Fruit fly (Drosophila melanogaster): Measurements from ENCODE around the gene pll.

Gene pll

DNA sequence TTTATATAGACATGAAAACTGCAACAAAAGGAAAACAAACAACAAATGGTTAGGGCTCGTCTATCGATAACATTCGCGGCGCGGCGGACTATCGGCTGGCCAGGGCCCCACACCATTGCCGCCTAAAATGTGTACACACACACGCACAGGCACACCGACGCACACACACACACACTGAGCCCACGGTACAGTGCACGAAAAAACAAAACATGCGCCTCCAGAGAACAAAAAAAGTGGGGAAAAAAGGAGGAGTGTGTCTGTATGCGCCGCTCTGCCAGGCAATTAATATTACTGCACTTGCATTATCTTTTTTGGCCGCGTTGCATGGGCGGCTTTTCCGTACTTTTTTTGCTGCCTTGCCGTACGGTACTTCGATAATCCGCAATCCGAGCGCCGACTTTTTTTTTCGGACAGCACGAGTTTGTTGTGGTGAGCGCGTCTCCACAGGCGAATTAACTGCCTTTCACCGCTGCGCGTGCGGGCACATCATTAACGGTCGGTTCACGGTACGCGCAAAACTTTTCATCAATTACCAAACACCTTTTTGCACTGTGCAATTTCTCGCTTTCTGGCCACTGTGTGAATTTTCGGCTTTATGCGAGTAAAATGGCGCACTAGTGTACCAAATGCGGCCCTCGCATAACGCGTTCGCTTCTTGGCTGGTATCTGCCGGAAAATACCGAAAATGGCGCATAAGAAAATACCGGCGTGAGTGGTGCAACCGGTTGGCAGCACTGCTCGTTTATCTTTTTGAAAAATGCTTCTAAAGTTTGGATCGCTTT lies 10.6 kb upstream of the pll start, which contains the start of gene woc (continued):
- peak; percentile 91 for TF ChIP-seq CG16779 (tag; optimal IDR thresholded peaks at IDR 0.05)
- TF ChIP-seq esn (GFP tag; optimal IDR thresholded peaks at IDR 0.05), result peak; percentile 84
- TF ChIP-seq CG10669 (GFP tag; optimal IDR thresholded peaks at IDR 0.05), result peak; percentile 69
- peak; percentile 93 for TF ChIP-seq Eip78C (GFP tag)
- TF ChIP-seq Blimp-1 (GFP tag; optimal IDR thresholded peaks at IDR 0.05), result no peak
- TF ChIP-seq Met (GFP tag; optimal IDR thresholded peaks at IDR 0.05), result no peak
- peak; percentile 81 for TF ChIP-seq Hr39 (GFP tag; optimal IDR thresholded peaks at IDR 0.05)
- TF ChIP-seq svp (GFP tag), result no peak
- peak; percentile 68 for TF ChIP-seq dsx (GFP tag; optimal IDR thresholded peaks at IDR 0.05; ENCODE audit: poor library complexity, severe bottlenecking)
- peak; percentile 94 for TF ChIP-seq fkh (GFP tag; optimal IDR thresholded peaks at IDR 0.05)
- peak; percentile 87 for TF ChIP-seq net (GFP tag; optimal IDR thresholded peaks at IDR 0.05)
- peak; percentile 77 for TF ChIP-seq CG7368 (GFP tag; optimal IDR thresholded peaks at IDR 0.05)
- peak; percentile 60 for TF ChIP-seq Ets96B (tag; optimal IDR thresholded peaks at IDR 0.05)
- peak; percentile 50 for TF ChIP-seq CG6854 (GFP tag; optimal IDR thresholded peaks at IDR 0.05)
- TF ChIP-seq CG15336 (GFP tag; IDR thresholded peaks at IDR 0.05), result peak; percentile 79
- peak; percentile 89 for TF ChIP-seq CG6163 (GFP tag; IDR thresholded peaks at IDR 0.05)
- TF ChIP-seq CG9139 (GFP tag; optimal IDR thresholded peaks at IDR 0.05), result no peak
- peak; percentile 86 for TF ChIP-seq CG3919 (GFP tag; optimal IDR thresholded peaks at IDR 0.05)
- peak; percentile 55 for TF ChIP-seq OdsH (GFP tag; optimal IDR thresholded peaks at IDR 0.05)
- peak; percentile 69 for TF ChIP-seq Eip75B (GFP tag; optimal IDR thresholded peaks at IDR 0.05)
- peak; percentile 38 for TF ChIP-seq Hr4 (GFP tag; optimal IDR thresholded peaks at IDR 0.05)
- TF ChIP-seq achi (GFP tag; optimal IDR thresholded peaks at IDR 0.05), result peak; percentile 56
- TF ChIP-seq salr (GFP tag; optimal IDR thresholded peaks at IDR 0.05), result peak in 1 of 2 experiments; percentile 56
- peak; percentile 77 for TF ChIP-seq CG8319 (GFP tag; optimal IDR thresholded peaks at IDR 0.05)
- peak; percentile 76 for TF ChIP-seq cyc (GFP tag; optimal IDR thresholded peaks at IDR 0.05)
- no peak for TF ChIP-seq CG4318 (GFP tag; optimal IDR thresholded peaks at IDR 0.05)
- peak; percentile 79 for TF ChIP-seq Sox15 (GFP tag; optimal IDR thresholded peaks at IDR 0.05)
- peak; percentile 64 for TF ChIP-seq CG11762 (GFP tag; optimal IDR thresholded peaks at IDR 0.05; ENCODE audit: insufficient read depth)
- TF ChIP-seq CG11294 (GFP tag; IDR thresholded peaks at IDR 0.05), result peak; percentile 73

DNA sequence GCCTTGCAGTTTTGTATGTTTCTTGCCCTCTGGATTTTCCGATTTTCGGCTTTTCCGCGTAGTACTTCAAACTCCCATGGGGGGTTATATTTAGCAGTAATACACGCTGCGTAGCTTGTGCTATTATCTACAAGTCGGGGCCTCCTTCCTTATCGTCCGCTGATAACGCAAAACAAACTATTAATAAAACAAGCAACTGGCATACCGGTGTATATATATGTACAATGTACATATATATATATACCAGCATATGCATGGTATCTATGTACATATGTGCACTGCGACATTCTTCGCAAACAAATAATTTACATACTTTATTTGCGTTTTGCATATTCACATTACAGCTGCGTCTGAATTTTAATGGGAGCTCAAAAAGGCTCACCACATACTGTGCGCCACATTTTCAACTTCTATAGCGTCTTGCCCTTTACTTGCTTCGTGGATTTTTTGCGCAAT lies 967 bp upstream of the pll start:
- TF ChIP-seq fkh (GFP tag; optimal IDR thresholded peaks at IDR 0.05), result peak; percentile 47
- TF ChIP-seq CG15336 (GFP tag; IDR thresholded peaks at IDR 0.05), result no peak
- peak; percentile 42 for TF ChIP-seq Eip78C (GFP tag)

DNA sequence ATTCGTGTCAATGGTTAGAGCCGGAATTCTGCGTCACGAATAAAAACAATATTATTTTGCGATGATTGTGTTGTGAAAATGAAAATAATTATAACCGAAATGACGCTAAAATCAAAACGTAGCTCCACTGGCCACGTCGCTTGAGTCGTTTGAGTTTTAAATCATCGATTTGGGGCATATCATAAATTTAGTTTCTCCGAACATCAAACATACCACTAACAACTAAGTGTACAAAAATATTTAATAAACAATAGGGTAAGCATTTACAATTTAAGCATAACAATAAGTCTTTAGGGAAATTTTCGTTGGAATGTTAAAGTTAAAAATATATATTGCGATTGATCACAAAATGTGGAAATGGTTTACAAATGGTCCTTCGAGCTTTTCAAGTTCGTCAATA lies 2.1 kb downstream of the pll start, which contains the start of the genes TTLL6B and TfIIA-L:
Gene TTLL6B, minus strand, starts transcription at position 101 of the 400 bp plus-strand sequence.
Gene TfIIA-L, plus strand, starts transcription at position 206 of the 400 bp plus-strand sequence.
- TF ChIP-seq CG15336 (GFP tag; IDR thresholded peaks at IDR 0.05), result no peak
- TF ChIP-seq Eip78C (GFP tag), result no peak
- no peak for TF ChIP-seq CG6792 (GFP tag; optimal IDR thresholded peaks at IDR 0.05)
- no peak for TF ChIP-seq OdsH (GFP tag; optimal IDR thresholded peaks at IDR 0.05)

DNA sequence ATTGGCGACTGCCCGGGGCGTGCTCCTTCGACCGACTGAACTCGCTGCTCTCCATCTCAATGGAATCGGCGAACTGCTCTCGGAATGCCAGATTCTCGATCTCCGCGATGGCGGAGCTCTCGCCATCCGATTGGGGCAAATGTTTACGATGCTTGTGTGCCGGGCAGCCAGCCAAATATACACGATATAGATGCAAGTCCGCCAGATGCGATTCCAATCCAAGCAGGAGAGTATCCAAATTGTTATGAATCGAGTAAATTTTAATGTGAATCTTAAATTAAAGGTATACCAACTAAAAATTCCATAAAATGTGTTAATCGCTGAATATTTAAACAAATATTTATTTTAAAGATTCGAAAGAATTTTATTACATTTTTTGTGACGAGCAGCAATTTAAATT lies 5.1 kb downstream of the pll start, which contains the start of gene CG5984:
Gene CG5984, minus strand, starts transcription at position 101 of the 400 bp plus-strand sequence.
- TF ChIP-seq topi (GFP tag; optimal IDR thresholded peaks at IDR 0.05) (no peak), cyc (GFP tag; optimal IDR thresholded peaks at IDR 0.05) (no peak), svp (GFP tag) (peak; percentile 17), Eip93F (GFP tag; optimal IDR thresholded peaks at IDR 0.05) (no peak), CG1621 (tag; optimal IDR thresholded peaks at IDR 0.05) (no peak)

Data from whole organism, prepupa.